Fruit fly (Drosophila melanogaster) whole organism: ENCODE measurements around the gene CG31798.

Experiments
- CG8478 ChIP-seq: fragments of >200 bp; optimal IDR thresholded peaks from 2 replicates; lab custom pipeline; 2018; ENCODE audit warnings: inconsistent platforms
- Dll ChIP-seq: fragments of >200 bp; optimal IDR thresholded peaks from 2 replicates; lab custom pipeline; 2017
- EcR ChIP-seq, 2 experiments: fragments of >200 bp; optimal IDR thresholded peaks; 2 replicates each; lab custom pipeline; 2017; ENCODE audit warnings: missing biosample characterization in 2 of 2, missing genetic modification characterization in 2 of 2, missing genetic modification reagents in 2 of 2
- pan ChIP-seq: fragments of >200 bp; optimal IDR thresholded peaks from 2 replicates; lab custom pipeline; 2017
- psq ChIP-seq: fragments of >200 bp; optimal IDR thresholded peaks from 2 replicates; lab custom pipeline; 2017

DNA sequence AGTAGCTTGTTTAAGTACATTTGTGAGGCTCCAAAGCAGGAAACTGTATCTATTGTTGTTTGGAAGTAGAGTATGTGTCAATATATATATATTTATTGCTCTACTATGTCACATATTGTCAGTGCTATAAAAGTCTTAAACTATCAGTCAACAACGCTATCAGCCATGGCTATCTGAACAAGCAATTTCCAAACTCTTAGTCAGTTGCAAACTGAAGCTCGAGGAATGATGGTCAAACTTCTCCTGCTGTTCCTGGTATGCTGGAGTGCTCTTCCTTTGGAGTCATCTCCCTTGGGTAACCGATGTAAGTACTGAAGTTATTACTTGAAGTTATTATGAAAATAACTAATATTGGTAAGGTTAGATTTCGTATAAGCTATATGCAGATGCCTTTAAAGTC lies 24.9 kb downstream of the CG31798 start, which contains the start of gene lectin-37Db:
- TF ChIP-seq Dll (lab: Kevin White, UChicago): no peak
- no peak for TF ChIP-seq pan (lab: Kevin White, UChicago)
- TF ChIP-seq EcR (GFP tag; optimal IDR thresholded peaks at IDR 0.05; lab: Kevin White, UChicago): no peak
- no peak for TF ChIP-seq psq (lab: Kevin White, UChicago)
- TF ChIP-seq CG8478 (lab: Kevin White, UChicago): no peak
